Fruit fly (Drosophila melanogaster) whole organism, pupa: ENCODE results near the gene ND-B14.5B.
A peak's percentile ranks its signal among the peaks of the same experiment; 100 is the strongest.
"Not testable (repeated sequence)": the region's sequence is repeated elsewhere in the genome, so short reads cannot be mapped to it uniquely, and the experiment has no call there.

ENCODE experiments used
- CG10348 ChIP-seq: fragments of 200-800 bp; sonication (Bioruptor generic); IDR thresholded peaks from 2 replicates; pipeline ENCODE4 v1.3.6; 2022; ENCODE audit warnings: missing biosample characterization, missing genetic modification characterization
- CG12605 ChIP-seq: fragments of 200-800 bp; sonication (Bioruptor generic); IDR thresholded peaks from 2 replicates; pipeline ENCODE4 v1.3.6; 2022; ENCODE audit warnings: missing biosample characterization, missing genetic modification characterization
- CG13204 ChIP-seq: fragments of 200-800 bp; sonication (Bioruptor generic); optimal IDR thresholded peaks from 2 replicates; lab custom pipeline; 2018; ENCODE audit warnings: missing biosample characterization, mild to moderate bottlenecking, missing genetic modification characterization, moderate library complexity
- CG14655 ChIP-seq: fragments of 200-800 bp; sonication (Bioruptor generic); optimal IDR thresholded peaks from 3 replicates; lab custom pipeline; 2017; ENCODE audit warnings: mild to moderate bottlenecking, missing biosample characterization, missing genetic modification reagents, missing genetic modification characterization
- CG15710 ChIP-seq: fragments of 200-800 bp; sonication (Bioruptor generic); optimal IDR thresholded peaks from 2 replicates; lab custom pipeline; 2018; ENCODE audit warnings: missing biosample characterization, mild to moderate bottlenecking, missing genetic modification characterization, moderate library complexity
- CG17806 ChIP-seq: fragments of 200-800 bp; sonication (Bioruptor generic); optimal IDR thresholded peaks from 2 replicates; lab custom pipeline; 2018; ENCODE audit warnings: missing biosample characterization, mild to moderate bottlenecking, missing genetic modification characterization, moderate library complexity
- CG32121 ChIP-seq: fragments of 200-800 bp; sonication (Bioruptor generic); IDR thresholded peaks from 2 replicates; pipeline ENCODE4 v1.3.6; 2022; ENCODE audit warnings: missing biosample characterization, missing genetic modification characterization
- CG34367 ChIP-seq: fragments of 200-800 bp; sonication (Bioruptor generic); optimal IDR thresholded peaks from 2 replicates; lab custom pipeline; 2018; ENCODE audit warnings: missing biosample characterization, mild to moderate bottlenecking, missing genetic modification characterization
- CG4496 ChIP-seq: fragments of 200-800 bp; sonication (Bioruptor generic); IDR thresholded peaks from 3 replicates; pipeline ENCODE4 v1.3.6; 2022; ENCODE audit warnings: missing biosample characterization, missing genetic modification characterization
- CG8159 ChIP-seq: fragments of 200-800 bp; sonication (Bioruptor generic); optimal IDR thresholded peaks from 3 replicates; lab custom pipeline; 2018; ENCODE audit warnings: missing biosample characterization, mild to moderate bottlenecking, missing genetic modification characterization, moderate library complexity
- CG8301 ChIP-seq: fragments of 200-800 bp; sonication (Bioruptor generic); optimal IDR thresholded peaks from 2 replicates; lab custom pipeline; 2018; ENCODE audit warnings: missing biosample characterization, mild to moderate bottlenecking, missing genetic modification characterization
- CG9948 ChIP-seq: fragments of 200-800 bp; sonication (Bioruptor generic); optimal IDR thresholded peaks from 2 replicates; lab custom pipeline; 2018; ENCODE audit warnings: missing biosample characterization, mild to moderate bottlenecking, missing genetic modification characterization, moderate library complexity
- D1 ChIP-seq: fragments of 200-800 bp; sonication (Bioruptor generic); optimal IDR thresholded peaks from 2 replicates; lab custom pipeline; 2018; ENCODE audit warnings: missing biosample characterization, mild to moderate bottlenecking, missing genetic modification characterization, moderate library complexity
- EcR ChIP-seq: fragments of 200-800 bp; sonication (Bioruptor generic); optimal IDR thresholded peaks from 3 replicates; lab custom pipeline; 2019; ENCODE audit warnings: missing biosample characterization, missing genetic modification characterization, mild to moderate bottlenecking, moderate library complexity, missing genetic modification reagents
- Ets98B ChIP-seq: fragments of 200-800 bp; sonication (Bioruptor generic); IDR thresholded peaks from 2 replicates; pipeline ENCODE4 v1.3.6; 2022; ENCODE audit warnings: missing biosample characterization, missing genetic modification characterization
- Pif1A ChIP-seq: fragments of 200-800 bp; sonication (Bioruptor generic); optimal IDR thresholded peaks from 3 replicates; lab custom pipeline; 2016; ENCODE audit warnings: missing biosample characterization, missing genetic modification characterization
- Pif1B ChIP-seq: fragments of 200-800 bp; sonication (Bioruptor generic); optimal IDR thresholded peaks from 3 replicates; lab custom pipeline; 2016; ENCODE audit warnings: missing biosample characterization, missing genetic modification characterization
- Snoo ChIP-seq: fragments of 200-800 bp; sonication (Bioruptor generic); optimal IDR thresholded peaks from 3 replicates; lab custom pipeline; 2017; ENCODE audit warnings: missing biosample characterization, mild to moderate bottlenecking, missing genetic modification characterization, inconsistent platforms
- fd96Ca ChIP-seq: fragments of 200-800 bp; sonication (Bioruptor generic); IDR thresholded peaks from 3 replicates; pipeline ENCODE4 v1.3.6; 2022; ENCODE audit warnings: missing biosample characterization, missing genetic modification characterization
- gl ChIP-seq: fragments of 200-800 bp; sonication (Bioruptor generic); optimal IDR thresholded peaks from 2 replicates; lab custom pipeline; 2018; ENCODE audit warnings: missing biosample characterization, mild to moderate bottlenecking, missing genetic modification characterization
- rn ChIP-seq: fragments of 200-800 bp; sonication (Bioruptor generic); IDR thresholded peaks from 2 replicates; pipeline ENCODE4 v1.3.6; 2022; ENCODE audit warnings: missing biosample characterization, missing genetic modification characterization

The ND-B14.5B gene

DNA sequence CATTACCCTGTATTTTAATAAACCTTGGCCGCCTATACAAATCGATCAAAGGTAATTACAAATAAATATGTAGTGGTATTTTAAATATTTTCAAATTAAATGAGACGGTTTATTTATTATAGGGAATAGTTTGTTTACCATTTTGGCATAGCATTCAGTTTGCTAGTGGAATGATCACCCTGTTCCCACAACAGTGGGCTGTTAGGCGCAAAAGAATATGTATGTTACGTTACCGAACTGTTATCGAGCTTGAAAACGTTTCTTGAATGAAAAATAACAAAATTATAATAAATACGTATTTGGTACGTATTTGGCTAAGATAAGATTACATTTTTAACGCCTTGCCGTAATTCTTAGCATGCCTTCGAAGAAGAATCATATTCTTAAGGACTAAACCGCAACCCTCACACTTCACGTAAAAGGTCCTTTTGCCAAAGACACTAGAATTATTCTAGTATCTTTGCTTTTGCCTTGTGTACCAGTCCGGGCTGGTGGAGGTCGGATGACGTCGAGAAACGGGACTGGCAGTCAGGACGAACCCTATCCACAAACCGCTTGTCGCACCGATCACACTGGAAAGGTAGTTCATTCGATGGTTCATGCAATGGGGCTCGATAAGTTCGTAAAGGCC is 25.4 kb upstream of the ND-B14.5B start, which contains the start of gene CG44002:
TSS of gene CG44002 (minus strand) at position 144 of the 631 bp plus-strand sequence.
- no peak for TF ChIP-seq CG13204 (GFP tag; lab: Kevin White, UChicago)
- TF ChIP-seq CG4496 (GFP tag; lab: Robert Waterston, UW), result no peak
- TF ChIP-seq EcR (GFP tag; lab: Kevin White, UChicago), result no peak
- TF ChIP-seq gl, result no peak
- no peak for TF ChIP-seq Pif1B
- TF ChIP-seq, all 21 proteins: peak for 0

DNA sequence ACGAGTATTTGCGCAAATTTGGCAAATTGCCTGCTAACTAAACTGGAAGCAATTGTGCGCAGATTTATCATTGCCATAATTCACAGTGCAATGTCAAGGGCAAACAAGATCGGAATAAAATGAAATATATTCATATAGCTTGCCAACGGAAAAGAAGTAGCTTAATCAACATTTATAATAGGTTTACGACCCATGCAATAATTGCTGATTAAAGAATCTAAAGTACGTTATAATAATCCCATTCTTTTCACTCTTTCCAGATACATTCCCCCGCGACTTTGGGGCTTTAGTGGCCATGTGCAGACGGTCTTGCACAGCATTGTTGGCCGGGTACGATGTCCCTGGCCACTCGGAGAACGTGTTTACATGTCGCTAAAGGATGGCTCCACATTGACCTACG is 21.1 kb upstream of the ND-B14.5B start:
- TF ChIP-seq EcR (GFP tag; lab: Kevin White, UChicago) (no peak), CG17806 (no peak), Pif1B (no peak), CG8301 (tag; lab: Kevin White, UChicago) (no peak), Pif1A (GFP tag; lab: Kevin White, UChicago) (no peak), rn (GFP tag; lab: Robert Waterston, UW) (no peak), CG15710 (tag; lab: Kevin White, UChicago) (no peak), CG14655 (GFP tag; lab: Kevin White, UChicago) (no peak), fd96Ca (GFP tag; lab: Robert Waterston, UW) (no peak), CG34367 (no peak), CG12605 (GFP tag; lab: Robert Waterston, UW) (no peak), CG4496 (GFP tag; lab: Robert Waterston, UW) (no peak), Ets98B (GFP tag; lab: Robert Waterston, UW) (no peak), CG9948 (tag; lab: Kevin White, UChicago) (no peak), Snoo (tag; lab: Kevin White, UChicago) (no peak), CG10348 (GFP tag; lab: Robert Waterston, UW) (no peak)

DNA sequence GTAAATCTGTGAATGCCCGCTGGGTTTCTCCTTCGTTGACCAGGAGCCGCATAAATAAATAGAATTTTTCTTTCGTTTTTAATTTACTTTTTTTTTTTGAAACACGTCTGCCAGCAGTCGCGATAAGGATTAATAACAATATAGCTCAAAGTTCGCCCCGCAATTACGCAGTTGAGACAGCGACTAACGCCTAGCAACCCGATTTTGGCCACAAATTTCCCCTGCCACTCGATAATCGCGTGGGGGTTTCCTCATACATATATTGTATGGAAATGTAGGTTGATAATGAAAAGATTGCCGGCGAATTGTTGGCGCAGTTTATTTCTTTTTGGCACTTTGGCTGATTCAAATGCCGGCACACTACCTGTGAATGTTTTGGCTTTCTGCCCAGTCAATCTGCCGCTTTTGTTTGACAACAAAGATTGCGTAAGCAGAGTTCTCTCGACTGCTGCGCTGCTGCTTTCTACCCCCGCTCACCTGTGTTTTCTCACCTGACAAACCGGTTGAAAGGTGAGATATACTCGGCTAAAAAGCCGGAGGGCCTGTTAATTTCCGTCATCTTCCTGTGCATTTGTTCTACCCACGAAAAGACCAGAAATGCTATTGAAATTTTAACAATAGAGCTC is 19.5 kb upstream of the ND-B14.5B start:
- TF ChIP-seq Pif1B (no peak), fd96Ca (GFP tag; lab: Robert Waterston, UW) (no peak), CG34367 (no peak), CG9948 (tag; lab: Kevin White, UChicago) (no peak), D1 (no peak), Ets98B (GFP tag; lab: Robert Waterston, UW) (no peak), CG10348 (GFP tag; lab: Robert Waterston, UW) (no peak), EcR (GFP tag; lab: Kevin White, UChicago) (peak; percentile 7), CG32121 (0 out of 2 replicates have a peak, but pooled peaks have one; percentile 18)
- TF ChIP-seq, all 21 proteins: peak for 2

DNA sequence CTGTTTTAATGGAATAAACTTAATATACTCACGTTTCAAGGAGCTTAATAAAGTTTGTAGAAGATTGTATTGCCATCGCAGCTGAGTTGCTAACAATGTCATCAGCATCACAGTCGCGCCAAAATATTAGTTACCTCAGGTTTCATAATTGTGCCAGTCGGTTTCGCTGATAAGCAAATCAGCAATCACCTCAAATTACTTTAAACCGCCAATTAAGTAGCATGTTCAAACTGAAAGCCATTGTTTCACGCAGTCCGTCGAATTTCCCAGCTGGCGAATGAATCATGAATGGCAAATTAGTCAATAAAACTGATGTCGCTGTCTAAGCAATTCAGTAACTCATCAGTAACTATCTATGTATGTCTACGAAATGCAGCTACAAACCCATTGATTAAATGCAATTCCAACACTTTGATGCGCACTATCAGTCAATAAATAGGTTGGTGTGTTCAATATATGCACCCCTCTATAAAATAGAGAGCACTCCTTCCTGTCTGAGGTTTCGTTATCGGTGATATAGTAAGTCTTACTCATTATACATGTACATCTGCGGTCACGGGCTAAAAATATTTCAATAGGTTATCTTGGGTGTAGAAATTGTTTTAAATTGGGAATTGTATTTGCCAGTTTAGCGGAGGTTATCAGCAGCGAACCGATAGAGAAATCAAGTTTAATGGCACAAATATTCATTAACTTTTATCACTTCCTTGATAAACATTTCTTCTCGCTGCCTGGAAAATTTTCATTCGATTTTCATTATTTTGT is 18.8 kb upstream of the ND-B14.5B start:
- TF ChIP-seq CG12605 (GFP tag; lab: Robert Waterston, UW) (no peak), fd96Ca (GFP tag; lab: Robert Waterston, UW) (no peak), CG13204 (GFP tag; lab: Kevin White, UChicago) (no peak), Pif1A (GFP tag; lab: Kevin White, UChicago) (no peak), rn (GFP tag; lab: Robert Waterston, UW) (no peak), CG8159 (no peak), Pif1B (no peak), CG32121 (no peak), CG4496 (GFP tag; lab: Robert Waterston, UW) (no peak), CG14655 (GFP tag; lab: Kevin White, UChicago) (no peak), CG17806 (no peak), EcR (GFP tag; lab: Kevin White, UChicago) (no peak), CG9948 (tag; lab: Kevin White, UChicago) (no peak)
- TF ChIP-seq, all 21 proteins: peak for 0

DNA sequence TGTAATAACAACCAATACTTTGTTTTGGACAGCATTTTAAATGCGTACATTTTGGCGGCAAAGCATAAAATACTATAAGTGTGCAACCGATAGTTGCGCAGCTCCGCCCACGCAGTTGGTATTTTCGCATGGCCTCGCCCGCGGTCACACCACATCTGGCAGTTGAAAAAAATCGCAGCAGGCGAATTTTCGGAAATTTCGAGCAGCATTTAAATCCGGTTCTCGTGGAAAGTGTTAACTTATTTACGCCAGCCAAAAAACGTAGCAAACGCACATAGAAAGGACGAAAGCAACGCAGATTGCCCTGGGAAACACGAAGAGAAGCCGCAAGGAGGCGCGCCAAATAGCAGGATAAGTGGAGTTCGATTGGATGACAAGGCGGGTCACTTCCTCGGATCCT is 17.8 kb upstream of the ND-B14.5B start, which contains the start of gene Hydr2:
TSS of gene Hydr2 (plus strand) at position 156 of the 400 bp plus-strand sequence.
- TF ChIP-seq CG32121; CG34367; CG9948 (tag; lab: Kevin White, UChicago): not testable (repeated sequence)
- TF ChIP-seq, all 21 proteins: peak for 0; not testable (repeated sequence) for 21
